Worm (Caenorhabditis elegans): ENCODE results near the gene math-1.
"Not testable (repeated sequence)": the region's sequence is repeated elsewhere in the genome, so short reads cannot be mapped to it uniquely, and the experiment has no call there.

math-1 gene

ce11 chrII:2075513-2075912, 29.1 kb upstream of the math-1 start, which contains the start of gene F07E5.8:
Gene F07E5.8, minus strand, starts transcription at chrII:2075613.
- TF ChIP-seq mbf-1 (tag; optimal IDR thresholded peaks at IDR 0.05) (no peak), alr-1 (tag; optimal IDR thresholded peaks at IDR 0.05) (no peak), ztf-4 (tag; optimal IDR thresholded peaks at IDR 0.05) (no peak), unc-62 (GFP tag; optimal IDR thresholded peaks at IDR 0.05) (no peak)

- no peak for TF ChIP-seq sem-4 (tag; optimal IDR thresholded peaks at IDR 0.05)
- TF ChIP-seq fos-1 (tag; optimal IDR thresholded peaks at IDR 0.05), result no peak
- TF ChIP-seq F13H6.1 (tag; optimal IDR thresholded peaks at IDR 0.05), result no peak
- no peak for TF ChIP-seq Y55F3AM.14 (GFP tag; optimal IDR thresholded peaks at IDR 0.05)
- no peak for TF ChIP-seq ztf-11 (tag; optimal IDR thresholded peaks at IDR 0.05)
- TF ChIP-seq crh-2 (tag; optimal IDR thresholded peaks at IDR 0.05), result no peak
- TF ChIP-seq mab-5 (tag; optimal IDR thresholded peaks at IDR 0.05), result no peak
- no peak for TF ChIP-seq ztf-1 (GFP tag; conservative IDR thresholded peaks at IDR 0.05)
- no peak for TF ChIP-seq peb-1 (tag; optimal IDR thresholded peaks at IDR 0.05)
- TF ChIP-seq lin-13 (GFP tag; optimal IDR thresholded peaks at IDR 0.05), result no peak
- TF ChIP-seq ama-1 (optimal IDR thresholded peaks at IDR 0.05), result no peak
- no peak for TF ChIP-seq sma-9 (GFP tag; optimal IDR thresholded peaks at IDR 0.05)
- no peak for TF ChIP-seq sma-9 (tag; optimal IDR thresholded peaks at IDR 0.05)
These were observed 25.0 kb upstream of the math-1 start, which contains the start of gene F07E5.7 for ce11 chrII:2071429-2071828. Gene F07E5.7, minus strand, starts transcription at chrII:2071529.

- not testable (repeated sequence) for TF ChIP-seq unc-62 (GFP tag; optimal IDR thresholded peaks at IDR 0.05); F13H6.1 (tag; optimal IDR thresholded peaks at IDR 0.05); mab-5 (tag; optimal IDR thresholded peaks at IDR 0.05)
These were observed 21.1 kb upstream of the math-1 start, which contains the start of gene F07E5.12 for ce11 chrII:2067451-2068021. Gene F07E5.12, plus strand, starts transcription at chrII:2067971.

ce11 chrII:2064497-2064896, 18.0 kb upstream of the math-1 start, which contains the start of gene fbxb-6:
Gene fbxb-6, plus strand, starts transcription at chrII:2064797.
- TF ChIP-seq alr-1 (tag; optimal IDR thresholded peaks at IDR 0.05), result no peak
- TF ChIP-seq lsy-2 (tag; optimal IDR thresholded peaks at IDR 0.05), result no peak
- TF ChIP-seq blmp-1 (tag; optimal IDR thresholded peaks at IDR 0.05; ENCODE audit: insufficient read depth), result no peak
- TF ChIP-seq ztf-1 (GFP tag; conservative IDR thresholded peaks at IDR 0.05), result no peak
- TF ChIP-seq dmd-4 (tag; optimal IDR thresholded peaks at IDR 0.05), result no peak
- no peak for TF ChIP-seq mab-5 (tag; optimal IDR thresholded peaks at IDR 0.05)
- no peak for TF ChIP-seq lin-13 (GFP tag; optimal IDR thresholded peaks at IDR 0.05)
- TF ChIP-seq egl-27 (tag; optimal IDR thresholded peaks at IDR 0.05), result no peak
- TF ChIP-seq ZK546.5 (tag; optimal IDR thresholded peaks at IDR 0.05), result no peak
- TF ChIP-seq ceh-16 (tag; optimal IDR thresholded peaks at IDR 0.05), result no peak
- TF ChIP-seq Y55F3AM.14 (GFP tag; optimal IDR thresholded peaks at IDR 0.05), result no peak
- TF ChIP-seq zag-1 (tag; optimal IDR thresholded peaks at IDR 0.05), result no peak
- no peak for TF ChIP-seq elt-3 (tag; optimal IDR thresholded peaks at IDR 0.05)

- no peak for TF ChIP-seq lin-39 (tag; optimal IDR thresholded peaks at IDR 0.05)
- TF ChIP-seq mbf-1 (tag; optimal IDR thresholded peaks at IDR 0.05), result no peak
- no peak for TF ChIP-seq snpc-4 (tag; optimal IDR thresholded peaks at IDR 0.05)
- no peak for TF ChIP-seq ztf-1 (GFP tag; conservative IDR thresholded peaks at IDR 0.05)
- no peak for TF ChIP-seq nhr-10 (tag; optimal IDR thresholded peaks at IDR 0.05)
- no peak for TF ChIP-seq skn-1 (tag; optimal IDR thresholded peaks at IDR 0.05)
- no peak for TF ChIP-seq sma-3 (GFP tag; optimal IDR thresholded peaks at IDR 0.05)
- no peak for TF ChIP-seq lin-11 (tag; optimal IDR thresholded peaks at IDR 0.05)
- no peak for TF ChIP-seq ceh-16 (tag; optimal IDR thresholded peaks at IDR 0.05)
- TF ChIP-seq nhr-12 (tag; optimal IDR thresholded peaks at IDR 0.05), result no peak
These were observed 17.5 kb upstream of the math-1 start, which contains the start of gene F07E5.13 for ce11 chrII:2063989-2064388. Gene F07E5.13, minus strand, starts transcription at chrII:2064089.

- TF ChIP-seq unc-55 (GFP tag; optimal IDR thresholded peaks at IDR 0.05) (peak; percentile 68), ztf-4 (tag; optimal IDR thresholded peaks at IDR 0.05) (no peak), nhr-10 (tag; optimal IDR thresholded peaks at IDR 0.05) (no peak), aly-2 (tag; optimal IDR thresholded peaks at IDR 0.05) (no peak), lsy-2 (tag; optimal IDR thresholded peaks at IDR 0.05) (peak; percentile 91 to 97), ceh-82 (tag; optimal IDR thresholded peaks at IDR 0.05) (no peak), sma-3 (GFP tag; optimal IDR thresholded peaks at IDR 0.05) (peak; percentile 37), nhr-129 (tag; optimal IDR thresholded peaks at IDR 0.05) (peak; percentile 12), skn-1 (tag; optimal IDR thresholded peaks at IDR 0.05) (no peak), crh-2 (tag; optimal IDR thresholded peaks at IDR 0.05) (peak; percentile 5), F13H6.1 (tag; optimal IDR thresholded peaks at IDR 0.05) (peak; percentile 54), elt-1 (tag; optimal IDR thresholded peaks at IDR 0.05) (no peak), R02D3.7 (tag; optimal IDR thresholded peaks at IDR 0.05) (no peak), egl-27 (tag; optimal IDR thresholded peaks at IDR 0.05) (no peak), lin-13 (GFP tag; optimal IDR thresholded peaks at IDR 0.05) (peak; percentile 73), gmeb-1 (tag; optimal IDR thresholded peaks at IDR 0.05) (peak; percentile 56), nhr-21 (tag; optimal IDR thresholded peaks at IDR 0.05) (peak; percentile 15), sem-4 (tag; optimal IDR thresholded peaks at IDR 0.05) (no peak), lin-11 (tag; optimal IDR thresholded peaks at IDR 0.05) (peak; percentile 30)
These were observed 12.5 kb upstream of the math-1 start, which contains the start of gene F07E5.5 for ce11 chrII:2058985-2059384. Gene F07E5.5, minus strand, starts transcription at chrII:2059070.
